Worm (Caenorhabditis elegans): ENCODE data around the gene T11F9.7.

ce11 chrV:11500980-11501379, 25.2 kb downstream of the T11F9.7 start:
- TF ChIP-seq lin-15B (tag; optimal IDR thresholded peaks at IDR 0.05) (no peak), unc-39 (tag; optimal IDR thresholded peaks at IDR 0.05) (no peak), ztf-11 (tag; optimal IDR thresholded peaks at IDR 0.05) (no peak), pha-4 (tag; optimal IDR thresholded peaks at IDR 0.05) (no peak), unc-62 (GFP tag; optimal IDR thresholded peaks at IDR 0.05) (no peak), egl-27 (tag; optimal IDR thresholded peaks at IDR 0.05) (no peak), lin-39 (tag; optimal IDR thresholded peaks at IDR 0.05) (no peak), skn-1 (tag; optimal IDR thresholded peaks at IDR 0.05) (no peak)

All from whole organism, L3 larva.